Fruit fly (Drosophila melanogaster) whole organism, prepupa: ENCODE results near the gene Ets97D.
A peak's percentile ranks its signal among the peaks of the same experiment; 100 is the strongest.

Experiments
- CG1621 ChIP-seq: fragments of 200-800 bp; sonication (Bioruptor generic); optimal IDR thresholded peaks from 3 replicates; lab custom pipeline; 2018; ENCODE audit warnings: missing biosample characterization, mild to moderate bottlenecking, missing genetic modification characterization
- CG4318 ChIP-seq: fragments of 200-800 bp; sonication (Bioruptor generic); optimal IDR thresholded peaks from 3 replicates; lab custom pipeline; 2017; ENCODE audit warnings: missing biosample characterization, mild to moderate bottlenecking, missing genetic modification characterization
- CG6808 ChIP-seq: fragments of 200-800 bp; sonication (Bioruptor generic); optimal IDR thresholded peaks from 3 replicates; lab custom pipeline; 2017; ENCODE audit warnings: missing biosample characterization, missing genetic modification characterization, mild to moderate bottlenecking, moderate library complexity, missing genetic modification reagents
- CG8119 ChIP-seq: fragments of 200-800 bp; sonication (Bioruptor generic); IDR thresholded peaks from 3 replicates; pipeline ENCODE4 v1.3.6; 2022; ENCODE audit warnings: missing biosample characterization, missing genetic modification characterization
- CG8319 ChIP-seq: fragments of 200-800 bp; sonication (Bioruptor generic); optimal IDR thresholded peaks from 3 replicates; lab custom pipeline; 2016; ENCODE audit warnings: missing biosample characterization, missing genetic modification characterization
- CG9139 ChIP-seq: fragments of 200-800 bp; sonication (Bioruptor generic); optimal IDR thresholded peaks from 3 replicates; lab custom pipeline; 2017; ENCODE audit warnings: missing biosample characterization, mild to moderate bottlenecking, missing genetic modification characterization
- Lpt ChIP-seq: fragments of 200-800 bp; sonication (Bioruptor generic); optimal IDR thresholded peaks from 3 replicates; lab custom pipeline; 2016; ENCODE audit warnings: missing biosample characterization, missing genetic modification characterization
- Sox102F ChIP-seq: fragments of 200-800 bp; sonication (Bioruptor generic); optimal IDR thresholded peaks from 2 replicates; lab custom pipeline; 2016; ENCODE audit warnings: missing biosample characterization, mild to moderate bottlenecking, missing genetic modification characterization
- achi ChIP-seq: fragments of 200-800 bp; sonication (Bioruptor generic); optimal IDR thresholded peaks from 3 replicates; lab custom pipeline; 2016; ENCODE audit warnings: missing biosample characterization, missing genetic modification characterization
- acj6 ChIP-seq: fragments of 200-800 bp; sonication (Bioruptor generic); optimal IDR thresholded peaks from 3 replicates; lab custom pipeline; 2016; ENCODE audit warnings: missing biosample characterization, missing genetic modification characterization
- esn ChIP-seq: fragments of 200-800 bp; sonication (Bioruptor generic); optimal IDR thresholded peaks from 2 replicates; lab custom pipeline; 2016; ENCODE audit warnings: missing biosample characterization, mild to moderate bottlenecking, missing genetic modification characterization, moderate library complexity
- fd59A ChIP-seq: fragments of 200-800 bp; sonication (Bioruptor generic); optimal IDR thresholded peaks from 2 replicates; lab custom pipeline; 2017; ENCODE audit warnings: missing biosample characterization, mild to moderate bottlenecking, missing genetic modification characterization, missing genetic modification reagents

DNA sequence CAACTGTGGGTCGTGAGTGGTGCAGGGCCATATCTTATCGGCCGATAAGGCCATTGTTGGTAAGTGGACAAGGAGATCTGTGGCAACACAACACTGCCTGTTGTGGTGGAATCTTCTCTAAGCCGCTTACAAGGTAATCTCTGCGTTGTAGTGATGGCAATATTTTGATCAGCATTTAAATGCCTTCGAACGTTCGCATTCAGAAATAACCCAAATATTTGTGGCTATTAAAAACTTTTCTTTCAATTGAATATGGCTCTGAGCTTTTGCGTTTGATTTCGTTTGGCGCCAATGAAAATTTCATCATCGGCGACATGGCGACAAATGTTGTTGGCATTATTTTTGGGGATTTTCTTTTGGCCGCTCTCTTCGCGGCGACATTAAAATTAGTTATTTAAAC is 22.2 kb downstream of the Ets97D start:
- TF ChIP-seq fd59A (GFP tag; lab: Kevin White, UChicago) = no peak
- TF ChIP-seq esn (GFP tag; lab: Kevin White, UChicago) = no peak
- no peak for TF ChIP-seq acj6 (GFP tag; lab: Kevin White, UChicago)
- no peak for TF ChIP-seq Lpt (GFP tag; lab: Kevin White, UChicago)
- no peak for TF ChIP-seq CG9139
- no peak for TF ChIP-seq CG8319 (GFP tag; lab: Kevin White, UChicago)
- no peak for TF ChIP-seq Sox102F (GFP tag; lab: Kevin White, UChicago)
- 0 out of 3 replicates have a peak, but pooled peaks have one; percentile 9 for TF ChIP-seq CG8119 (GFP tag; lab: Robert Waterston, UW)
- no peak for TF ChIP-seq CG1621 (tag; lab: Kevin White, UChicago)
- TF ChIP-seq achi = no peak
- TF ChIP-seq CG4318 (GFP tag; lab: Kevin White, UChicago) = no peak
- TF ChIP-seq CG6808 (GFP tag; lab: Kevin White, UChicago) = no peak
